Fruit fly (Drosophila melanogaster): ENCODE measurements around the gene Vti1b.

Vti1b gene

DNA sequence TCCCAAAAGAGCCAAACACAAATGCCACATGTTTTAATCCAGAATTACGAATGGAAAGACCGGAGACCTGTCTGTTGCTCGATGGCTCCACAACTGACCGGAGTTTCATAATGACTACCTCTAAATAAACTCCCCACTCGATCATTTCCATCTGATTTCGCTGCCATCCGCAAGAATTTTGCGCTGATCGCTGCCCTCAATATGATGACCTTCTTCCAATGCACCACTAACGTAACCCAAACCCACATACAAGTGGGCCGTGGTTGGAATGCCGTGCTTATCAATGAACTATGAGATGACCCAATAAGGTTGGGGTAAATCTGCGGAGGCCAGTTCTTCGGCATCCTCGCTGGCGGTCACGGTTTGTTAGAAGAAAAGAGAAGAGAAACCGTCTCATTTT is 11.8 kb upstream of the Vti1b start, which contains the start of gene CG14309:
Gene CG14309 (minus strand): TSS at position 101 of the 400 bp plus-strand sequence.
- TF ChIP-seq N (GFP tag; optimal IDR thresholded peaks at IDR 0.05) (no peak), sv (GFP tag; optimal IDR thresholded peaks at IDR 0.05) (no peak), pan (optimal IDR thresholded peaks at IDR 0.05) (no peak)

DNA sequence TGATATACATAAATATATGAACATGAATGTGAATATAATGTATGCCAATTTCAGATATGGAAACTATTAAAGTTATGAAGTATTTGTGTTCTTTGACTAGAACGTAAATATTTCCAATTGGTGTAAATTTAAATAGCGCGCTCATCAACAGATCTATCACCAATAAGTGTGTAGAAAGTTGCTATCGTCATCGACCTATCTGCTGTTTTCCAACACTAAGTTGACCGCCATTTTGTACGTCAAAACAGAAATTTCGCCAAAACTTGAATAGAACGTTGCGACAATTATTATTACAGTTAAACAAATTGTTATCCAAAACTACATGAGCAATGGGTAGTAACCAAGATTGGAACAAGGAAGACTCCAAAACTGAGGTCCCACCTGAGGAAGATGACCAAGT is 11.2 kb upstream of the Vti1b start, which contains the start of gene cona:
Gene cona (plus strand): TSS at position 236 of the 400 bp plus-strand sequence.
- TF ChIP-seq lola (GFP tag; optimal IDR thresholded peaks at IDR 0.05): no peak
- TF ChIP-seq dsf (GFP tag; optimal IDR thresholded peaks at IDR 0.05; ENCODE audit: borderline replicate concordance): no peak

DNA sequence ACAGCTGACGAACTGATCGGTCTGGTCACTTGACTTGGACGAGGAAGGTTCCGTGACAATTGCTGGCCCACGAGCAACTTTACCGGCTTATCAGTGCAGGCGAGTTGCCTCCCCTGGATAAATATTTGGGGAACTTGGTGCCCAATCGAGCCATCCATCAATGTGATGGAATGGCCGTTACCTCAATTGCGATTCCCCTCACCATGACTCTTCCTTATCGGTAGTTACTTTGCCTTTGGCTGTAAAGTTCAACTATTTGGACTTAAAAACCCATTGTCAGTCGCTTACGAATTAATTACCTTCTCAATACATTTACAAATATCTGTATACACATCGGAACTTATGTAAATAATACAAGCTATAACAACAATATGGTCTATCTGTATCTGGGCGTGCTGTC is 7.0 kb upstream of the Vti1b start, which contains the start of gene Vha100-4:
Gene Vha100-4 (minus strand): TSS at position 16 of the 400 bp plus-strand sequence.
- TF ChIP-seq Sp1 (GFP tag; optimal IDR thresholded peaks at IDR 0.05) (no peak), dl (GFP tag; optimal IDR thresholded peaks at IDR 0.05; ENCODE audit: insufficient read depth in 1 of 2, partially characterized antibody in 2 of 2) (no peak), Vsx2 (GFP tag; optimal IDR thresholded peaks at IDR 0.05; ENCODE audit: partially characterized antibody) (no peak), Hr78 (GFP tag; optimal IDR thresholded peaks at IDR 0.05) (no peak), Hnf4 (GFP tag; optimal IDR thresholded peaks at IDR 0.05) (no peak), sv (GFP tag; optimal IDR thresholded peaks at IDR 0.05) (no peak), dsf (GFP tag; optimal IDR thresholded peaks at IDR 0.05; ENCODE audit: borderline replicate concordance) (no peak), Hr83 (GFP tag; optimal IDR thresholded peaks at IDR 0.05; ENCODE audit: poor library complexity, severe bottlenecking) (no peak), jim (GFP tag; optimal IDR thresholded peaks at IDR 0.05) (no peak), usp (GFP tag; optimal IDR thresholded peaks at IDR 0.05) (no peak), CrebA (GFP tag; optimal IDR thresholded peaks at IDR 0.05; ENCODE audit: borderline replicate concordance) (no peak), Mio (GFP tag; optimal IDR thresholded peaks at IDR 0.05) (no peak)

DNA sequence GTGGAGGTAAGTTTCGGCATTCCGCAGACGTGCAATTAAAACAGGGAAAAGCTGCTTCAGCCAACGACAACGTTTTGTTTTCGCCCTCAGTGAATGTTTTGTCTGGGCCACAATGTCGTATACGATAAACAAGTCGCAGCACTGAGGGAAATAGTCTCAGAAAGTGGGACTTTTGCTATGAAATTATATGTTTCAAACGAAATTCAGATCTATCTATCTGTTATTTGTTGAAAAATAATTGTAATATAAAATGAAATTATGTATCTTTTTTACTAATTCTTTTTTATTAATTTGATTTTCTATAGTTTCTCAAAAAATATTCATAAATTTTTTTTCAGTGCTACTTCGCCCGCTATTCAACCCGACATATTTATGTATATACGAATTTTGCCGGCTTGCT is 3.4 kb upstream of the Vti1b start:
- TF ChIP-seq Rel (GFP tag; optimal IDR thresholded peaks at IDR 0.05) (peak; percentile 18), Rel (tag; optimal IDR thresholded peaks at IDR 0.05) (no peak), rgr (GFP tag; optimal IDR thresholded peaks at IDR 0.05) (peak; percentile 79), h (GFP tag; optimal IDR thresholded peaks at IDR 0.05) (peak; percentile 41), OdsH (GFP tag; optimal IDR thresholded peaks at IDR 0.05) (peak; percentile 79), HLH106 (tag; optimal IDR thresholded peaks at IDR 0.05) (peak; percentile 75), br (GFP tag; optimal IDR thresholded peaks at IDR 0.05) (peak; percentile 29), ey (GFP tag; optimal IDR thresholded peaks at IDR 0.05) (peak; percentile 40), Sp1 (GFP tag; optimal IDR thresholded peaks at IDR 0.05) (peak; percentile 73), foxo (GFP tag; optimal IDR thresholded peaks at IDR 0.05) (peak in 1 of 2 experiments; percentile 83), CG32264 (GFP tag; optimal IDR thresholded peaks at IDR 0.05) (no peak), CG9705 (GFP tag; optimal IDR thresholded peaks at IDR 0.05) (no peak), psq (GFP tag; optimal IDR thresholded peaks at IDR 0.05) (peak; percentile 69), fru (GFP tag; optimal IDR thresholded peaks at IDR 0.05) (peak; percentile 51), Dif (GFP tag; optimal IDR thresholded peaks at IDR 0.05; ENCODE audit: partially characterized antibody) (no peak)

DNA sequence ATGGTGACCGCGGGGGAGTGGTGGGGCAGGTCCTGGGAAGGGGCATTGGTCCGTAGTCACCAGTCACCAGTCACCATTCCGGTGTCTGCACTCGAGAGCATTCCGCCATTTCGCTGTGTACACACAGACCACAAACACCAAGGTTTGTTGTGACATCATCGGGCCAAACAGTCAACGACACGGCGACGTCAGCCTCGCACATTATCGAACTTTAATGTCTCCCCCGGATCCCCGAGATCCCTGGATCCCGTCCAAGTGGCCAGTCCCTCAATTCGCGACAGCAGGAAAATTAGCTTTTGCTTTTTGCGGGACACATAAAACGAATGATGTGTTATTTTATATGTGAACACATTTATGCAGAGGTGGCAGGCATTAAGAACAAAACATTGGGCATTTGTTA is 1.9 kb upstream of the Vti1b start:
- peak; percentile 0 for TF ChIP-seq Hnf4 (GFP tag; optimal IDR thresholded peaks at IDR 0.05)
- no peak for TF ChIP-seq OdsH (GFP tag; optimal IDR thresholded peaks at IDR 0.05)

DNA sequence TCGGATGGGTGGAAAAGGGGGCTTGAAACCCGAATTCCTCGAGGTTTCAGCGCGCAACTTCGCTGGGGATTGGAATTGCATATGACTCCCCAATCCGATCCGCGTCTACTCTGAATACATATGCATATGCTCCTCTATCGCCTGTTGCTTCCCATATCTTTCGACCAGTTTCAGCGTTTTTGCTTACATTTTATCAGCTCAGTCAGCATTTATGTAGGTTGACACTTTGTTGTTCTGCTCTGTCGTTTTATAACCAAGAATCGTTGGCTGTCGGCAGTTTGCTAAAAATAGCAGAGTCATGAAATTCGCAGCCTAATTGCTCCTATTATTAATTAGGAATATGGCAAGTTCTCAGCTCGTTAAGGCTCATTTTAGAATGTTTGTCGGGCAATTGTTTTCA is 1.1 kb upstream of the Vti1b start:
- TF ChIP-seq Hr83 (GFP tag; optimal IDR thresholded peaks at IDR 0.05; ENCODE audit: poor library complexity, severe bottlenecking) (no peak), sv (GFP tag; optimal IDR thresholded peaks at IDR 0.05) (no peak), Myc (optimal IDR thresholded peaks at IDR 0.05) (no peak), CrebA (GFP tag; optimal IDR thresholded peaks at IDR 0.05; ENCODE audit: borderline replicate concordance) (no peak)
